Worm (Caenorhabditis elegans) whole organism, late embryonic: Measurements from ENCODE around the gene lyst-1.

Experiments used
- K09A11.1 ChIP-seq: sonication (generic microtip); optimal IDR thresholded peaks from 2 replicates; lab custom pipeline; 2017; ENCODE audit warnings: antibody characterized with exemption, mild to moderate bottlenecking, missing genetic modification characterization, missing compliant biosample characterization; ENCODE audit not compliant: insufficient read depth
- ama-1 ChIP-seq: fragments of 150-350 bp; optimal IDR thresholded peaks from 2 replicates; lab custom pipeline; 2014
- ceh-31 ChIP-seq: sonication (generic microtip); optimal IDR thresholded peaks from 2 replicates; lab custom pipeline; 2016; ENCODE audit warnings: missing genetic modification characterization, missing compliant biosample characterization
- ceh-9 ChIP-seq: sonication (generic microtip); optimal IDR thresholded peaks from 2 replicates; lab custom pipeline; 2016; ENCODE audit warnings: mild to moderate bottlenecking, missing genetic modification characterization, inconsistent platforms, missing compliant biosample characterization
- dve-1 ChIP-seq: sonication (generic microtip); optimal IDR thresholded peaks from 2 replicates; lab custom pipeline; 2017; ENCODE audit warnings: antibody characterized with exemption, mild to moderate bottlenecking, missing genetic modification characterization, missing compliant biosample characterization
- ets-4 ChIP-seq: sonication (generic microtip); optimal IDR thresholded peaks from 2 replicates; lab custom pipeline; 2016; ENCODE audit warnings: missing genetic modification characterization, missing compliant biosample characterization
- fkh-6 ChIP-seq: sonication (generic microtip); optimal IDR thresholded peaks from 2 replicates; lab custom pipeline; 2016; ENCODE audit warnings: missing genetic modification characterization, missing compliant biosample characterization
- hlh-30 ChIP-seq: sonication (generic microtip); optimal IDR thresholded peaks from 2 replicates; lab custom pipeline; 2017; ENCODE audit warnings: antibody characterized with exemption, missing genetic modification characterization, missing compliant biosample characterization; ENCODE audit not compliant: insufficient read depth
- nfya-1 ChIP-seq: sonication (generic microtip); optimal IDR thresholded peaks from 2 replicates; lab custom pipeline; 2017; ENCODE audit warnings: missing genetic modification characterization, mild to moderate bottlenecking, missing compliant biosample characterization, antibody characterized with exemption, moderate library complexity
- pag-3 ChIP-seq: sonication (generic microtip); optimal IDR thresholded peaks from 2 replicates; lab custom pipeline; 2016; ENCODE audit warnings: missing compliant biosample characterization, missing genetic modification characterization, borderline replicate concordance
- pha-4 ChIP-seq: fragments of 150-350 bp; optimal IDR thresholded peaks from 2 replicates; lab custom pipeline; 2018; ENCODE audit warnings: missing biosample characterization, missing genetic modification reagents, missing genetic modification characterization
- pros-1 ChIP-seq: fragments of 150-350 bp; optimal IDR thresholded peaks from 2 replicates; lab custom pipeline; 2014; ENCODE audit warnings: missing biosample characterization, missing genetic modification reagents, missing genetic modification characterization
- unc-55 ChIP-seq: sonication (generic microtip); optimal IDR thresholded peaks from 2 replicates; lab custom pipeline; 2017; ENCODE audit warnings: missing biosample characterization, missing genetic modification reagents, missing genetic modification characterization
- zip-5 ChIP-seq: sonication (generic microtip); optimal IDR thresholded peaks from 2 replicates; lab custom pipeline; 2016; ENCODE audit warnings: missing genetic modification characterization, missing compliant biosample characterization

- TF ChIP-seq pag-3 (no peak), fkh-6 (tag; lab: Kevin White, UChicago) (no peak), unc-55 (no peak), dve-1 (no peak), pha-4 (tag; lab: Kevin White, UChicago) (no peak), ceh-9 (no peak), nfya-1 (tag; lab: Kevin White, UChicago) (peak; percentile 50), ama-1 (lab: Kevin White, UChicago) (no peak), ets-4 (tag; lab: Kevin White, UChicago) (no peak), K09A11.1 (no peak), pros-1 (no peak), zip-5 (tag; lab: Kevin White, UChicago) (no peak), ceh-31 (tag; lab: Kevin White, UChicago) (peak; percentile 40), hlh-30 (no peak)
These were observed 58.1 kb downstream of the lyst-1 start for ce11 chrX:12082813-12083212.
